Fruit fly (Drosophila melanogaster) whole organism, embryonic: ENCODE measurements around the gene CG42269.

Experiments
- Atf-2 ChIP-seq: fragments of 200-800 bp; sonication (Bioruptor generic); optimal IDR thresholded peaks from 2 replicates; lab custom pipeline; 2016; ENCODE audit warnings: missing biosample characterization, missing genetic modification characterization
- C15 ChIP-seq: fragments of 200-800 bp; sonication (Bioruptor generic); IDR thresholded peaks from 3 replicates; pipeline ENCODE4 v1.3.6; 2022; ENCODE audit warnings: missing biosample characterization, missing genetic modification characterization
- CG12744 ChIP-seq: fragments of 200-800 bp; sonication (Bioruptor generic); optimal IDR thresholded peaks from 2 replicates; lab custom pipeline; 2016; ENCODE audit warnings: missing biosample characterization, missing genetic modification characterization
- CG17359 ChIP-seq: fragments of 200-800 bp; sonication (Bioruptor generic); optimal IDR thresholded peaks from 3 replicates; lab custom pipeline; 2018; ENCODE audit warnings: missing biosample characterization, mild to moderate bottlenecking, missing genetic modification characterization, moderate library complexity
- CG17385 ChIP-seq: fragments of 200-800 bp; sonication (Bioruptor generic); optimal IDR thresholded peaks from 3 replicates; lab custom pipeline; 2018; ENCODE audit warnings: missing biosample characterization, mild to moderate bottlenecking, missing genetic modification characterization
- CG17802 ChIP-seq: fragments of 200-800 bp; sonication (Bioruptor generic); optimal IDR thresholded peaks from 2 replicates; lab custom pipeline; 2018; ENCODE audit warnings: missing biosample characterization, mild to moderate bottlenecking, missing genetic modification characterization, moderate library complexity
- CG2120 ChIP-seq: fragments of 200-800 bp; sonication (Bioruptor generic); optimal IDR thresholded peaks from 3 replicates; lab custom pipeline; 2016; ENCODE audit warnings: missing biosample characterization, missing genetic modification characterization
- CG30403 ChIP-seq: fragments of 200-800 bp; sonication (Bioruptor generic); optimal IDR thresholded peaks from 3 replicates; lab custom pipeline; 2016; ENCODE audit warnings: missing biosample characterization, missing genetic modification characterization
- CG34422 ChIP-seq: fragments of 200-800 bp; sonication (Bioruptor generic); IDR thresholded peaks from 3 replicates; pipeline ENCODE4 v1.3.6; 2022; ENCODE audit warnings: missing biosample characterization, missing genetic modification characterization
- CG6689 ChIP-seq: fragments of 200-800 bp; sonication (Bioruptor generic); IDR thresholded peaks from 2 replicates; pipeline ENCODE4 v1.3.6; 2022; ENCODE audit warnings: missing biosample characterization, missing genetic modification characterization
- CG7745 ChIP-seq: fragments of 200-800 bp; sonication (Bioruptor generic); optimal IDR thresholded peaks from 2 replicates; lab custom pipeline; 2018; ENCODE audit warnings: missing biosample characterization, mild to moderate bottlenecking, missing genetic modification characterization, moderate library complexity
- Camta ChIP-seq: fragments of 200-800 bp; sonication (Bioruptor generic); optimal IDR thresholded peaks from 2 replicates; lab custom pipeline; 2016; ENCODE audit warnings: missing biosample characterization, missing genetic modification characterization
- D19B ChIP-seq: fragments of 200-800 bp; sonication (Bioruptor generic); optimal IDR thresholded peaks from 2 replicates; lab custom pipeline; 2017; ENCODE audit warnings: missing biosample characterization, mild to moderate bottlenecking, missing genetic modification characterization
- Deaf1 ChIP-seq: fragments of 200-800 bp; optimal IDR thresholded peaks from 3 replicates; lab custom pipeline; 2019; ENCODE audit warnings: missing biosample characterization, mild to moderate bottlenecking, missing genetic modification characterization, moderate library complexity
- Dfd ChIP-seq, 2 experiments: fragments of >200 bp; optimal IDR thresholded peaks; 2 replicates each; lab custom pipeline; 2017; ENCODE audit warnings: missing biosample characterization in 2 of 2, missing genetic modification characterization in 2 of 2
- Dll ChIP-seq: fragments of 200-800 bp; sonication (Bioruptor generic); IDR thresholded peaks from 4 replicates; pipeline ENCODE4 v1.3.6; 2022; ENCODE audit warnings: missing biosample characterization, missing genetic modification characterization; ENCODE audit not compliant: partially characterized antibody
- Ets65A ChIP-seq: fragments of 200-800 bp; sonication (Bioruptor generic); peaks from one replicate; lab custom pipeline; 2016; ENCODE audit warnings: missing biosample characterization, missing genetic modification characterization
- Gsc ChIP-seq: fragments of 200-800 bp; sonication (Bioruptor generic); IDR thresholded peaks from 2 replicates; pipeline ENCODE4 v1.3.6; 2022; ENCODE audit warnings: missing biosample characterization, missing genetic modification characterization
- Hey ChIP-seq: fragments of 200-800 bp; sonication (Bioruptor generic); optimal IDR thresholded peaks from 3 replicates; lab custom pipeline; 2018; ENCODE audit warnings: missing biosample characterization, mild to moderate bottlenecking, missing genetic modification characterization
- HmgZ ChIP-seq: fragments of 200-800 bp; sonication (Bioruptor generic); optimal IDR thresholded peaks from 2 replicates; lab custom pipeline; 2018; ENCODE audit warnings: missing biosample characterization, mild to moderate bottlenecking, missing genetic modification characterization
- Hmr ChIP-seq: fragments of 200-800 bp; sonication (Bioruptor generic); optimal IDR thresholded peaks from 3 replicates; lab custom pipeline; 2017; ENCODE audit warnings: mild to moderate bottlenecking, missing biosample characterization, missing genetic modification reagents, missing genetic modification characterization
- Kr ChIP-seq: fragments of 200-800 bp; sonication (Bioruptor generic); optimal IDR thresholded peaks from 2 replicates; lab custom pipeline; 2017; ENCODE audit warnings: missing biosample characterization, mild to moderate bottlenecking, missing genetic modification characterization
- MTF-1 ChIP-seq: fragments of 200-800 bp; sonication (Bioruptor generic); optimal IDR thresholded peaks from 2 replicates; lab custom pipeline; 2018; ENCODE audit warnings: missing biosample characterization, mild to moderate bottlenecking, missing genetic modification characterization, borderline replicate concordance
- Vsx1 ChIP-seq: fragments of 200-800 bp; sonication (Bioruptor generic); optimal IDR thresholded peaks from 2 replicates; lab custom pipeline; 2017; ENCODE audit warnings: missing biosample characterization, mild to moderate bottlenecking, missing genetic modification characterization, missing genetic modification reagents
- abd-A ChIP-seq: fragments of 200-800 bp; sonication (Bioruptor generic); optimal IDR thresholded peaks from 3 replicates; lab custom pipeline; 2019; ENCODE audit warnings: missing biosample characterization, mild to moderate bottlenecking, missing genetic modification characterization, moderate library complexity
- ash1 ChIP-seq: fragments of 200-800 bp; sonication (Bioruptor generic); optimal IDR thresholded peaks from 2 replicates; lab custom pipeline; 2018; ENCODE audit warnings: missing biosample characterization, mild to moderate bottlenecking, missing genetic modification characterization
- bigmax ChIP-seq: fragments of 200-800 bp; sonication (Bioruptor generic); optimal IDR thresholded peaks from 2 replicates; lab custom pipeline; 2018; ENCODE audit warnings: missing biosample characterization, mild to moderate bottlenecking, missing genetic modification characterization
- ems ChIP-seq: fragments of 200-800 bp; sonication (Bioruptor generic); optimal IDR thresholded peaks from 3 replicates; lab custom pipeline; 2016; ENCODE audit warnings: missing biosample characterization, missing genetic modification characterization
- fd3F ChIP-seq: fragments of 200-800 bp; sonication (Bioruptor generic); optimal IDR thresholded peaks from 2 replicates; lab custom pipeline; 2018; ENCODE audit warnings: missing biosample characterization, mild to moderate bottlenecking, missing genetic modification characterization, moderate library complexity
- grn ChIP-seq: fragments of 200-800 bp; sonication (Bioruptor generic); optimal IDR thresholded peaks from 3 replicates; lab custom pipeline; 2017; ENCODE audit warnings: missing biosample characterization, missing genetic modification characterization
- gt ChIP-seq: fragments of 200-800 bp; sonication (Bioruptor generic); IDR thresholded peaks from 2 replicates; pipeline ENCODE4 v1.3.6; 2022; ENCODE audit warnings: missing biosample characterization, missing genetic modification characterization
- her ChIP-seq: fragments of 200-800 bp; sonication (Bioruptor generic); optimal IDR thresholded peaks from 2 replicates; lab custom pipeline; 2016; ENCODE audit warnings: missing biosample characterization, missing genetic modification characterization
- jing ChIP-seq: fragments of 200-800 bp; sonication (Bioruptor generic); optimal IDR thresholded peaks from 2 replicates; lab custom pipeline; 2018; ENCODE audit warnings: missing biosample characterization, mild to moderate bottlenecking, missing genetic modification characterization
- lbe ChIP-seq: fragments of 200-800 bp; sonication (Bioruptor generic); optimal IDR thresholded peaks from 2 replicates; lab custom pipeline; 2016; ENCODE audit warnings: missing biosample characterization, mild to moderate bottlenecking, missing genetic modification characterization
- lov ChIP-seq, 2 experiments: fragments of 200-800 bp in 1 of 2; fragments of >200 bp in 1 of 2; sonication (Bioruptor generic) in 1 of 2; IDR thresholded peaks in 1 of 2; optimal IDR thresholded peaks in 1 of 2; 2 replicates in 1 of 2; 3 replicates in 1 of 2; pipeline versions ENCODE4 v1.3.6 to Lab custom; 2017 to 2022; ENCODE audit warnings: missing biosample characterization in 1 of 2, missing genetic modification characterization in 1 of 2
- mam ChIP-seq: fragments of 200-800 bp; sonication (Bioruptor generic); optimal IDR thresholded peaks from 3 replicates; lab custom pipeline; 2016; ENCODE audit warnings: missing biosample characterization, missing genetic modification characterization
- nau ChIP-seq: fragments of 200-800 bp; sonication (Bioruptor generic); optimal IDR thresholded peaks from 3 replicates; lab custom pipeline; 2017; ENCODE audit warnings: missing biosample characterization, mild to moderate bottlenecking, missing genetic modification characterization, missing genetic modification reagents
- nerfin-2 ChIP-seq: fragments of 200-800 bp; sonication (Bioruptor generic); IDR thresholded peaks from 2 replicates; pipeline ENCODE4 v1.3.6; 2022; ENCODE audit warnings: missing biosample characterization, missing genetic modification characterization; ENCODE audit not compliant: partially characterized antibody
- onecut ChIP-seq: fragments of 200-800 bp; sonication (Bioruptor generic); IDR thresholded peaks from 2 replicates; pipeline ENCODE4 v1.3.6; 2022; ENCODE audit warnings: missing biosample characterization, missing genetic modification characterization
- prd ChIP-seq, 3 experiments: fragments of >200 bp in 2 of 3; fragments of 200-800 bp in 1 of 3; sonication (Bioruptor generic) in 1 of 3; optimal IDR thresholded peaks in 2 of 3; IDR thresholded peaks in 1 of 3; 2 replicates in 2 of 3; 3 replicates in 1 of 3; pipeline versions ENCODE4 v1.3.6 to Lab custom; 2017 to 2022; ENCODE audit warnings: missing biosample characterization in 1 of 3, missing genetic modification characterization in 1 of 3
- salm ChIP-seq: fragments of 200-800 bp; sonication (Bioruptor generic); optimal IDR thresholded peaks from 2 replicates; lab custom pipeline; 2018; ENCODE audit warnings: missing biosample characterization, mild to moderate bottlenecking, missing genetic modification characterization
- slp2 ChIP-seq: fragments of 200-800 bp; sonication (Bioruptor generic); optimal IDR thresholded peaks from 2 replicates; lab custom pipeline; 2016; ENCODE audit warnings: missing biosample characterization, missing genetic modification characterization
- stwl ChIP-seq: fragments of 200-800 bp; sonication (Bioruptor generic); optimal IDR thresholded peaks from 3 replicates; lab custom pipeline; 2018; ENCODE audit warnings: missing biosample characterization, mild to moderate bottlenecking, missing genetic modification characterization, moderate library complexity
- sug ChIP-seq: fragments of 200-800 bp; optimal IDR thresholded peaks from 2 replicates; lab custom pipeline; 2019; ENCODE audit warnings: missing biosample characterization, mild to moderate bottlenecking, missing genetic modification characterization, moderate library complexity
- tgo ChIP-seq: fragments of 200-800 bp; sonication (Bioruptor generic); IDR thresholded peaks from 3 replicates; pipeline ENCODE4 v1.3.6; 2022; ENCODE audit warnings: missing biosample characterization, missing genetic modification characterization
- tll ChIP-seq, 2 experiments: fragments of 200-800 bp in 1 of 2; fragments of >200 bp in 1 of 2; sonication (Bioruptor generic) in 1 of 2; optimal IDR thresholded peaks; 2 replicates each; lab custom pipeline; 2017 to 2019; ENCODE audit warnings: missing biosample characterization in 2 of 2, missing genetic modification characterization in 2 of 2, mild to moderate bottlenecking in 1 of 2, moderate library complexity in 1 of 2
- tx ChIP-seq: fragments of 200-800 bp; sonication (Bioruptor generic); optimal IDR thresholded peaks from 2 replicates; lab custom pipeline; 2016; ENCODE audit warnings: missing biosample characterization, missing genetic modification characterization
- vnd ChIP-seq: fragments of 200-800 bp; sonication (Bioruptor generic); IDR thresholded peaks from 3 replicates; pipeline ENCODE4 v1.3.6; 2022; ENCODE audit warnings: missing biosample characterization, missing genetic modification characterization; ENCODE audit not compliant: partially characterized antibody
- yki ChIP-seq: fragments of >200 bp; optimal IDR thresholded peaks from 3 replicates; lab custom pipeline; 2018

CG42269 gene

DNA sequence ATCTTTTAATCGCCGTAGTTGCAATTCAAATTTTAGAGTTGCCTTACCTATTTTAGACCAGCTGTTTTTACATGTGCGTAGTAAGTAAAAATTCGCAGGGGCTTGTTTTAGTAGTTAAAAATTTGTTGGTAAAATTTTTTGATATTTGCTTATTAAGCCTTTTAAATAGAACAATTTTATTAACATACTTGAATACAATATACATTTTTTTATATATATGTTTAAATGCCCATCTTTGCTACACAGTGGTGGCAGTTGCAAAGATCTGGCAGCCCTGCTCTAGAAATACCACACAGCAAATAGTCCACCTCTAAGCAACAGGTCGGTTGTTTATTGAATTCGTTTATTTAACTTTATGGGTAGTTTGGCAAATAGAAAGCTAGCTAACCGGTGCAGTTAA is 28.6 kb downstream of the CG42269 start, which contains the start of the genes CG10467 and loj (continued):
- TF ChIP-seq fd3F (GFP tag; lab: Kevin White, UChicago) (peak; percentile 96), salm (tag; lab: Kevin White, UChicago) (peak; percentile 84), bigmax (GFP tag; lab: Kevin White, UChicago) (no peak), Camta (GFP tag; lab: Kevin White, UChicago) (peak; percentile 81), Dll (GFP tag; lab: Robert Waterston, UW) (peak; percentile 84), lov (optimal IDR thresholded peaks at IDR 0.05; lab: Kevin White, UChicago) (no peak), lov (GFP tag; IDR thresholded peaks at IDR 0.05; lab: Robert Waterston, UW) (peak; percentile 93; the same call in 2 of the 3 replicates), her (GFP tag; lab: Kevin White, UChicago) (peak; percentile 45), CG17802 (peak; percentile 84), nau (peak; percentile 79), HmgZ (tag; lab: Kevin White, UChicago) (peak; percentile 94), ash1 (GFP tag; lab: Kevin White, UChicago) (peak; percentile 19), Kr (GFP tag; lab: Kevin White, UChicago) (peak; percentile 33), CG7745 (peak; percentile 4), gt (GFP tag; lab: Robert Waterston, UW) (peak; percentile 94), tgo (GFP tag; lab: Robert Waterston, UW) (peak; percentile 97), Ets65A (GFP tag; lab: Kevin White, UChicago) (peak; percentile 100), grn (GFP tag; lab: Kevin White, UChicago) (peak; percentile 67), CG17359 (tag; lab: Kevin White, UChicago) (peak; percentile 96), abd-A (tag; lab: Kevin White, UChicago) (no peak), tll (GFP tag; optimal IDR thresholded peaks at IDR 0.05; lab: Kevin White, UChicago) (peak in 1 of 2 experiments; percentile 62), slp2 (GFP tag; lab: Kevin White, UChicago) (peak; percentile 72), CG2120 (GFP tag; lab: Kevin White, UChicago) (peak; percentile 95), CG34422 (GFP tag; lab: Robert Waterston, UW) (peak; percentile 98), CG6689 (GFP tag; lab: Robert Waterston, UW) (peak; percentile 96), lbe (GFP tag; lab: Kevin White, UChicago) (peak; percentile 75), Vsx1 (GFP tag; lab: Kevin White, UChicago) (peak; percentile 73), jing (GFP tag; lab: Kevin White, UChicago) (peak; percentile 87), nerfin-2 (GFP tag; lab: Robert Waterston, UW) (0 out of 2 replicates have a peak, but pooled peaks have one; percentile 15), stwl (peak; percentile 89), Gsc (GFP tag; lab: Robert Waterston, UW) (peak; percentile 95), Deaf1 (peak; percentile 73), CG17385 (GFP tag; lab: Kevin White, UChicago) (peak; percentile 85), sug (tag; lab: Kevin White, UChicago) (peak; percentile 96), prd (optimal IDR thresholded peaks at IDR 0.05; lab: Kevin White, UChicago) (no peak), prd (GFP tag; IDR thresholded peaks at IDR 0.05; lab: Robert Waterston, UW) (peak; percentile 99), onecut (GFP tag; lab: Robert Waterston, UW) (peak; percentile 82), MTF-1 (GFP tag; lab: Kevin White, UChicago) (peak; percentile 84), vnd (GFP tag; lab: Robert Waterston, UW) (peak; percentile 65), Atf-2 (GFP tag; lab: Kevin White, UChicago) (peak; percentile 60), mam (GFP tag; lab: Kevin White, UChicago) (peak; percentile 93), ems (GFP tag; lab: Kevin White, UChicago) (peak; percentile 88), tx (peak; percentile 80), CG12744 (peak; percentile 66), yki (no peak), CG30403 (GFP tag; lab: Kevin White, UChicago) (peak; percentile 97), Hmr (GFP tag; lab: Kevin White, UChicago) (peak; percentile 92), Dfd (GFP tag; optimal IDR thresholded peaks at IDR 0.05; lab: Kevin White, UChicago) (peak in 1 of 2 experiments; percentile 35), C15 (GFP tag; lab: Robert Waterston, UW) (peak; percentile 87), D19B (GFP tag; lab: Kevin White, UChicago) (peak; percentile 81), Hey (tag; lab: Kevin White, UChicago) (peak; percentile 61)
